Fruit fly (Drosophila melanogaster) whole organism, embryonic: ENCODE results near the gene CG11986.

Source experiments
- CG16815 ChIP-seq: fragments of 200-800 bp; sonication (Bioruptor generic); optimal IDR thresholded peaks from 3 replicates; lab custom pipeline; 2017; ENCODE audit warnings: missing biosample characterization, mild to moderate bottlenecking, missing genetic modification characterization
- shn ChIP-seq: fragments of 200-800 bp; sonication (Bioruptor generic); optimal IDR thresholded peaks from 3 replicates; lab custom pipeline; 2016; ENCODE audit warnings: missing biosample characterization, missing genetic modification characterization

- TF ChIP-seq shn (GFP tag; lab: Kevin White, UChicago) (peak; percentile 20), CG16815 (GFP tag; lab: Kevin White, UChicago) (no peak)
Measured at dm6 chr3R:9038652-9039051, 23.4 kb downstream of the CG11986 start, which contains the start of gene hyx.
